Worm (Caenorhabditis elegans) whole organism, midembryonic: ENCODE measurements around the gene spe-43.

Experiments
- T22C8.4 ChIP-seq: fragments of 200-800 bp; sonication (Bioruptor generic); IDR thresholded peaks from 2 replicates; pipeline ENCODE4 v1.3.6; 2022; ENCODE audit warnings: missing genetic modification characterization, missing compliant biosample characterization
- cog-1 ChIP-seq: sonication (generic microtip); optimal IDR thresholded peaks from 2 replicates; lab custom pipeline; 2016; ENCODE audit warnings: missing genetic modification characterization, missing compliant biosample characterization
- flt-1 ChIP-seq: fragments of 200-800 bp; sonication (Bioruptor generic); IDR thresholded peaks from 2 replicates; pipeline ENCODE4 v1.3.6; 2022; ENCODE audit warnings: missing genetic modification characterization, missing compliant biosample characterization
- klf-2 ChIP-seq: fragments of 200-800 bp; sonication (Bioruptor generic); conservative IDR thresholded peaks from 2 replicates; pipeline ENCODE4 v1.3.6; 2022; ENCODE audit warnings: missing genetic modification reagents, missing genetic modification characterization, missing compliant biosample characterization
- med-1 ChIP-seq: sonication (generic microtip); optimal IDR thresholded peaks from 2 replicates; lab custom pipeline; 2017; ENCODE audit warnings: missing genetic modification characterization, mild to moderate bottlenecking, missing compliant biosample characterization, antibody characterized with exemption, missing genetic modification reagents; ENCODE audit not compliant: insufficient read depth
- ref-1 ChIP-seq: fragments of 200-800 bp; sonication (Bioruptor generic); conservative IDR thresholded peaks from 2 replicates; pipeline ENCODE4 v1.3.6; 2022; ENCODE audit warnings: missing genetic modification reagents, missing genetic modification characterization, missing compliant biosample characterization
- tab-1 ChIP-seq: fragments of 200-800 bp; sonication (Bioruptor generic); IDR thresholded peaks from 2 replicates; pipeline ENCODE4 v1.3.6; 2022; ENCODE audit warnings: missing genetic modification characterization, missing compliant biosample characterization
- ztf-23 ChIP-seq: fragments of 200-800 bp; sonication (Bioruptor generic); IDR thresholded peaks from 2 replicates; pipeline ENCODE4 v1.3.6; 2022; ENCODE audit warnings: missing genetic modification reagents, missing genetic modification characterization, missing compliant biosample characterization
- ztf-29 ChIP-seq: fragments of 200-800 bp; sonication (Bioruptor generic); IDR thresholded peaks from 2 replicates; pipeline ENCODE4 v1.3.6; 2022; ENCODE audit warnings: missing genetic modification reagents, missing genetic modification characterization, missing compliant biosample characterization

The spe-43 gene

DNA sequence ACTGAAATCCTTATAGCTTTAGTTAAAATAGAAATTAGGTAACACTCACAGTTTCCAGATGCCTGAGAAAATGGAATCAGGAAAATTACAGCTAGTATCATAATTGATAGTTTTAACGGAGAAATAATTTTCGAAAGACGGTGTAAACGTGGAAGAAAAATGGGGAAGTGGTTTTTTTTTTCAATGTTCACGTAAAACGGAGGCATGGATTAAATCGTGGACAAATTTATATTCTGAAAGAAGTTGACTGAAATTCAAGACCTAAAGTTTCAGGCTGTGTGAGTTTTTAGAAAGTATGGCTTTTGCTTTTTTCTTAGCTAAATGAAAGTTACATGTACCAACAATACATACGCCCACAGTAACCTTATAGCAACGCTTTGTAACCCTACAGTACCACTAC lies at the start of gene spe-43:
Gene spe-43 (minus strand): TSS at position 101 of the 400 bp plus-strand sequence.
- TF ChIP-seq T22C8.4 (GFP tag; lab: Robert Waterston, UW) (no peak), med-1 (GFP tag; lab: Kevin White, UChicago) (no peak), ref-1 (GFP tag; lab: Robert Waterston, UW) (no peak), ztf-29 (GFP tag; lab: Robert Waterston, UW) (no peak), cog-1 (tag; lab: Kevin White, UChicago) (no peak), flt-1 (GFP tag; lab: Robert Waterston, UW) (no peak), tab-1 (no peak), ztf-23 (GFP tag; lab: Robert Waterston, UW) (no peak), klf-2 (GFP tag; lab: Robert Waterston, UW) (no peak)

DNA sequence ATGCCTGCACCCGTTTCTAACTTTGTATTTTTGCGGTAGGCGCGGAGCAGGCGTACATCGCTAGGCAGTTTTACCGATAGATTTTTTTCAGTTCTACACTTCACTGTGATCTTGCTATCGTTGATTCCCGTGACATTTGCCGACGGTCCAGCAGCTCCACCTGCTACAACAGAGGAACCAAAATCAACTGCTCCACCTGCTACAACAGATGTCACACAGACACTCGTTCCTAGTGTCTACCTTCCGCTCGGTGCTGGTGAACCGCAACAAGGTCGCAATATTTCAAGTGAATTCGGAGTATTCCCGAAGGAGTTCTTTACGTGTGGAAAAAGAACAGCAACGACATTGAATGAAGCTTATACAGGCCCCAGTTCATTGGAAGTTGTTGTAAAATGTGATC lies 47.9 kb upstream of the spe-43 start:
- no peak for TF ChIP-seq ztf-29 (GFP tag; lab: Robert Waterston, UW)
- no peak for TF ChIP-seq klf-2 (GFP tag; lab: Robert Waterston, UW)
- TF ChIP-seq cog-1 (tag; lab: Kevin White, UChicago), result no peak
- TF ChIP-seq ref-1 (GFP tag; lab: Robert Waterston, UW), result no peak

DNA sequence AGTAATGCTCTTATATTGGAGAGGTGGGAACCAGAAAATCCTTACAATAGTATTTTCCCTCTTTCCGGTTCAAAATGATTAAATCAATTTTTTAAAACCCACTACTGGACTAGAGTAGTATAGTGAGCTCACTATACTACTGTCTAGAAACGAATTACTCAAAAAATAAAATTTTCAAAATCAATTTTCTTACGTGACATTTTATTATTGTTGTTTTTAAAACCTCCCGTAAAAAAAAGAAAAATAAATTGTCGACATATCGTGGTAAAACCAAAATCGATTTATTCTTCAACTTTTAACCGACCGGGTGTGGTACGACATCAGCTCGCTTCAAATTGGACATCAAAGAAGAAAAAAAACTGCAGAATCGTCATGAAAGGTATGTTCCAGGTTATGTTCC lies 47.3 kb upstream of the spe-43 start, which contains the start of gene F58D2.2:
Gene F58D2.2 (plus strand): TSS at position 301 of the 400 bp plus-strand sequence.
- TF ChIP-seq ztf-23 (GFP tag; lab: Robert Waterston, UW) (no peak), T22C8.4 (GFP tag; lab: Robert Waterston, UW) (no peak), med-1 (GFP tag; lab: Kevin White, UChicago) (no peak), ztf-29 (GFP tag; lab: Robert Waterston, UW) (no peak), tab-1 (no peak), ref-1 (GFP tag; lab: Robert Waterston, UW) (no peak), flt-1 (GFP tag; lab: Robert Waterston, UW) (no peak), cog-1 (tag; lab: Kevin White, UChicago) (no peak), klf-2 (GFP tag; lab: Robert Waterston, UW) (no peak)

DNA sequence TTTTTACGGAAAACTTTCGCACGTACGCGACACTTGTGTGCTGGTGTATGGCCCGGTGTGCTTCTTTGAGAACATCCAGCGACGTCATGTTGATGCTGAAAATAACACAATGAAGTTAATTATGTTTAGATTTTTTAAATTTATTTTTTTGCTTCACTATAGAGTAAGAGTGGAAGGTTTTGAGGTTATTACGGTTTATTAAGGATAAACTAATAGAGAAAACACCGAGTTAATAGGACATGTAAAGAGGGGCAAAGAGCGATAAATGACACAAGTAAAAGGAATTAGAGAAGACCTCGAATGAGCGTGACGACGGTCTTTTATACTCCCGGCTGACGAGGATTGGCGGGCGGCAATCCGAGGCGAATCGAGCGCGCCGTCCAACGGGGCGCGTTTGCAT lies 46.8 kb upstream of the spe-43 start, which contains the start of gene F58D2.4:
Gene F58D2.4 (minus strand): TSS at position 101 of the 400 bp plus-strand sequence.
- TF ChIP-seq T22C8.4 (GFP tag; lab: Robert Waterston, UW) (no peak), ref-1 (GFP tag; lab: Robert Waterston, UW) (no peak), cog-1 (tag; lab: Kevin White, UChicago) (no peak), klf-2 (GFP tag; lab: Robert Waterston, UW) (no peak), ztf-29 (GFP tag; lab: Robert Waterston, UW) (no peak), tab-1 (no peak), ztf-23 (GFP tag; lab: Robert Waterston, UW) (no peak), med-1 (GFP tag; lab: Kevin White, UChicago) (no peak), flt-1 (GFP tag; lab: Robert Waterston, UW) (no peak)

DNA sequence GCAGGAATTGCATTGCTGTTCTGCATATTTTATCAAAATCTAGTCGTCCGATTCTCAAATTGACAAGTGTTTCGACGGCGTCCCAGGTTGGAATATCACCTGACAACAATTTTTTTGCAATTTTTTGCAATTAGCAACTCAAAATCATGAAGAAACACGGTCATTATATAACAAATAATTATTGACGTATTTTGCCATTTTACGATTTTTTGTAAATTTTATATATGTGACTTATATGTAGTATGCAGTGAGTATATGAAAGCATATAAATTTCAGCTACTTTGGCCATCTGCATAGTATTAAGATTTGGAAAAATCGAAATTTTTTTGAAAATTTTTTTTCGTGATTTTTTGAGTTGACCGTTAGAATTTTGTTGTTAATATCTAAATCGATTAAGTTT lies 38.6 kb upstream of the spe-43 start, which contains the start of gene F58D2.3:
Gene F58D2.3 (minus strand): TSS at position 101 of the 400 bp plus-strand sequence.
- TF ChIP-seq flt-1 (GFP tag; lab: Robert Waterston, UW) (no peak), ztf-29 (GFP tag; lab: Robert Waterston, UW) (no peak), ztf-23 (GFP tag; lab: Robert Waterston, UW) (no peak), med-1 (GFP tag; lab: Kevin White, UChicago) (no peak), cog-1 (tag; lab: Kevin White, UChicago) (no peak), T22C8.4 (GFP tag; lab: Robert Waterston, UW) (no peak), ref-1 (GFP tag; lab: Robert Waterston, UW) (no peak), tab-1 (no peak), klf-2 (GFP tag; lab: Robert Waterston, UW) (no peak)

DNA sequence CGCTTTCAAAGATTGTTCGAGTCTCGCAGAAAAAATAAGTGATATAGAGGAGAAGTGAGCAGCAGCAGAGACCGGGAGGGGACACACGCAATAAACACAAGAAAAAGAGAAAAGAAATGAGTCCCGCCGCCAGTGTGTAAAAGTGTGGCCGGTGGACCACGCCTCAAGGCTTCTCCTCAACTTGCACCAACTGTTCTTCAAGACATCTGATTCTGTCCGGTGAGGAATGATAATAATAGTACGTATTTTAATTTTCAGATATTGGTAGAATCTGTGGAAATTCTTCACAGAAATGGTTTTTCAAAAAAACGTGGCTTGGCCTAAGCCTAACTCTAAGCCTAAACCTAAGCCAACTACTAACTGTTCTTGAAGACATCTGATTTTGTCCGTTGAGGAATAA lies 37.1 kb upstream of the spe-43 start, which contains the start of gene lev-1:
Gene lev-1 (minus strand): TSS at position 101 of the 400 bp plus-strand sequence.
- TF ChIP-seq flt-1 (GFP tag; lab: Robert Waterston, UW), result no peak
- no peak for TF ChIP-seq tab-1
- TF ChIP-seq ztf-29 (GFP tag; lab: Robert Waterston, UW), result no peak
- no peak for TF ChIP-seq med-1 (GFP tag; lab: Kevin White, UChicago)
- TF ChIP-seq ref-1 (GFP tag; lab: Robert Waterston, UW), result no peak
- no peak for TF ChIP-seq ztf-23 (GFP tag; lab: Robert Waterston, UW)
- no peak for TF ChIP-seq klf-2 (GFP tag; lab: Robert Waterston, UW)
- TF ChIP-seq T22C8.4 (GFP tag; lab: Robert Waterston, UW), result no peak
- TF ChIP-seq cog-1 (tag; lab: Kevin White, UChicago), result no peak

DNA sequence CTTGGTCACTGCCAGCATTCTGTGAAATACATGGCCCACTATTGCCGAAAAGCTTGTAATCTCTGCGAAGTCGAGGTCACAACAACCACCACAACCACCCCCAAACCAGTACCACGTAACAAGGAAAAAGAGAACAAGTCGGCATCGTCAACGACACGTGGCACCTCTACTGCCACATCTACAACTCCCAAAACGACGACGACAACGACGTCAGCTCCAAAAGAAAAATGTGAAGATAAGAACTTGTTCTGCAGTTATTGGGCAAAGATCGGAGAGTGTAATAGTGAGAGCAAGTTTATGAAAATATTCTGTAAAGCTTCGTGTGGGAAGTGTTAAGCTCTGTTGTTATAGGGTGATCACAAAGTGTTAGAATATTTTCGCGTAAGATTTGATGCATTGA lies 31.2 kb upstream of the spe-43 start:
- TF ChIP-seq klf-2 (GFP tag; lab: Robert Waterston, UW) (no peak), ref-1 (GFP tag; lab: Robert Waterston, UW) (no peak), cog-1 (tag; lab: Kevin White, UChicago) (no peak), T22C8.4 (GFP tag; lab: Robert Waterston, UW) (no peak), ztf-23 (GFP tag; lab: Robert Waterston, UW) (no peak), ztf-29 (GFP tag; lab: Robert Waterston, UW) (no peak), med-1 (GFP tag; lab: Kevin White, UChicago) (no peak), flt-1 (GFP tag; lab: Robert Waterston, UW) (no peak), tab-1 (no peak)

DNA sequence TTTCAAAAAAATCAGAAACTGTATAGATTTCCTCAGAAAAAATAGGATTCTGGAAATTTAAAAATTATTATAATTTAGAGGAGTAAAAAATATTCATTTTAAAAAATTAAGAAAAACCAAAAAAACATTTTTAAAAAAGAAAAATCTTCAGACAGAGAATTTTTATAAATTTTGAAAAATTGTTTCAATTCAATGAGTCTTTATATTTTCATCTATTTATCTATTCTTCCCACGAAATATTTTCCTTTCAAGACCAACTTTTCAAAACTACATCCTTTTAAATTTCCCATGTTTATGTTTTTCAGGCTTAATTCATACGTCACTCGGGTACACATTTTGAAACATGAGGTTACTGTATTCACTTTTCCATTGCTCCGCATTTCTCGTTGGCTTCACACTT lies 28.1 kb upstream of the spe-43 start, which contains the start of gene nas-14:
Gene nas-14 (plus strand): TSS at position 301 of the 400 bp plus-strand sequence.
- TF ChIP-seq ztf-29 (GFP tag; lab: Robert Waterston, UW) (no peak), ref-1 (GFP tag; lab: Robert Waterston, UW) (no peak), klf-2 (GFP tag; lab: Robert Waterston, UW) (no peak), cog-1 (tag; lab: Kevin White, UChicago) (no peak), T22C8.4 (GFP tag; lab: Robert Waterston, UW) (no peak)

DNA sequence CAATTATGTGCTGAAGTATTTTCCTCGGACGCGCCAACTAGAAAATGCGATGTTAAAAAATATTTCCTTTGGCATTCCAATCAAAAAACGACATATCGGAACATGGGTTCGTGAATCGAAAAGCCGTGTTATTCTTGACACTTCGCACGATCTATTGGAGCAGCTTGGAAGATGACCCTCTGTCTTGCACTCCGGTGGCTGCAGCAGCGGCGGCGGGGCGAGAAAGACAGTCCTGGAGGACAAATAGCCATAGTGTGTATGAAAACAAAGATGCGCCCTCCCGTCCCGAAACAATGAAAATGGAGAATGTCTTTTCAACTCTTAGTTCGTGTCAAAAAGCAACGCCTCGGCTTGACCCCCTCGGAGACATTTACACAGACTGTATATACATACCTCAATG lies 25.4 kb upstream of the spe-43 start:
- TF ChIP-seq flt-1 (GFP tag; lab: Robert Waterston, UW) (no peak), T22C8.4 (GFP tag; lab: Robert Waterston, UW) (no peak), ztf-29 (GFP tag; lab: Robert Waterston, UW) (no peak), ztf-23 (GFP tag; lab: Robert Waterston, UW) (no peak), klf-2 (GFP tag; lab: Robert Waterston, UW) (no peak), cog-1 (tag; lab: Kevin White, UChicago) (no peak), med-1 (GFP tag; lab: Kevin White, UChicago) (no peak), tab-1 (no peak), ref-1 (GFP tag; lab: Robert Waterston, UW) (no peak)
